Worm (Caenorhabditis elegans): Measurements from ENCODE around the gene F15H10.9.

The F15H10.9 gene

ce11 chrV:10432607-10433006 is 18.1 kb upstream of the F15H10.9 start (continued):
- 0 out of 2 replicates have a peak, but pooled peaks have one; percentile 17 for TF ChIP-seq ceh-20 (GFP tag; IDR thresholded peaks at IDR 0.05)
- TF ChIP-seq T20F7.1 (GFP tag; optimal IDR thresholded peaks at IDR 0.05), result no peak
- TF ChIP-seq ces-1 (GFP tag; optimal IDR thresholded peaks at IDR 0.05), result no peak
- no peak for TF ChIP-seq unc-62 (GFP tag; optimal IDR thresholded peaks at IDR 0.05 in 1 of 2)
- TF ChIP-seq unc-62 (tag; optimal IDR thresholded peaks at IDR 0.05), result no peak
- no peak for TF ChIP-seq Y5F2A.4 (GFP tag; optimal IDR thresholded peaks at IDR 0.05)
- TF ChIP-seq snpc-1.2 (GFP tag; IDR thresholded peaks at IDR 0.05), result no peak
- TF ChIP-seq nhr-237 (tag; optimal IDR thresholded peaks at IDR 0.05), result no peak
- TF ChIP-seq Y48G9A.11 (GFP tag; IDR thresholded peaks at IDR 0.05), result no peak
- no peak for TF ChIP-seq ceh-28 (tag; optimal IDR thresholded peaks at IDR 0.05)
- TF ChIP-seq lin-38 (GFP tag; IDR thresholded peaks at IDR 0.05), result no peak
- peak; percentile 89 for TF ChIP-seq php-3 (GFP tag; IDR thresholded peaks at IDR 0.05)
- no peak for TF ChIP-seq ama-1 (optimal IDR thresholded peaks at IDR 0.05)
- TF ChIP-seq hlh-11 (tag; optimal IDR thresholded peaks at IDR 0.05), result peak; percentile 74
- no peak for TF ChIP-seq fkh-10 (GFP tag; optimal IDR thresholded peaks at IDR 0.05)
- no peak for TF ChIP-seq ceh-62 (tag; optimal IDR thresholded peaks at IDR 0.05)
- TF ChIP-seq hmg-1.1 (GFP tag; IDR thresholded peaks at IDR 0.05), result no peak
- TF ChIP-seq F44E2.7 (GFP tag; IDR thresholded peaks at IDR 0.05), result no peak
- no peak for TF ChIP-seq zag-1 (tag; optimal IDR thresholded peaks at IDR 0.05)
- TF ChIP-seq attf-4 (tag; optimal IDR thresholded peaks at IDR 0.05), result no peak
- no peak for TF ChIP-seq T26A8.4 (GFP tag; IDR thresholded peaks at IDR 0.05)
- no peak for TF ChIP-seq mxl-2 (GFP tag; conservative IDR thresholded peaks at IDR 0.05)
- TF ChIP-seq nhr-41 (GFP tag; IDR thresholded peaks at IDR 0.05), result no peak
- no peak for TF ChIP-seq F37D6.2 (tag; optimal IDR thresholded peaks at IDR 0.05)
- TF ChIP-seq nhr-76 (tag; optimal IDR thresholded peaks at IDR 0.05), result no peak
- TF ChIP-seq nhr-28 (tag; optimal IDR thresholded peaks at IDR 0.05), result peak; percentile 87
- TF ChIP-seq nhr-25 (tag; optimal IDR thresholded peaks at IDR 0.05; ENCODE audit: borderline replicate concordance, insufficient read depth), result no peak
- no peak for TF ChIP-seq F26F4.8 (GFP tag; conservative IDR thresholded peaks at IDR 0.05)
- TF ChIP-seq ZK546.5 (tag; optimal IDR thresholded peaks at IDR 0.05), result no peak
- TF ChIP-seq lir-3 (tag; optimal IDR thresholded peaks at IDR 0.05), result no peak
- no peak for TF ChIP-seq snpc-4 (tag; optimal IDR thresholded peaks at IDR 0.05)
- no peak for TF ChIP-seq F49E8.2 (tag; optimal IDR thresholded peaks at IDR 0.05; ENCODE audit: borderline replicate concordance)
- TF ChIP-seq lim-7 (GFP tag; IDR thresholded peaks at IDR 0.05), result no peak
- peak; percentile 88 for TF ChIP-seq dve-1 (tag; optimal IDR thresholded peaks at IDR 0.05; ENCODE audit: insufficient read depth)
- no peak for TF ChIP-seq ceh-44 (GFP tag; IDR thresholded peaks at IDR 0.05)
- no peak for TF ChIP-seq cey-2 (tag; optimal IDR thresholded peaks at IDR 0.05; ENCODE audit: borderline replicate concordance, insufficient read depth)
- no peak for TF ChIP-seq zip-2 (tag; optimal IDR thresholded peaks at IDR 0.05)
- no peak for TF ChIP-seq spr-1 (tag; optimal IDR thresholded peaks at IDR 0.05)
- TF ChIP-seq nhr-10 (tag; optimal IDR thresholded peaks at IDR 0.05), result no peak
- TF ChIP-seq daf-19 (GFP tag; conservative IDR thresholded peaks at IDR 0.05), result no peak
- no peak for TF ChIP-seq F10B5.3 (tag; optimal IDR thresholded peaks at IDR 0.05)
- no peak for TF ChIP-seq zip-11 (GFP tag; IDR thresholded peaks at IDR 0.05)
- TF ChIP-seq tag-97 (GFP tag; IDR thresholded peaks at IDR 0.05), result no peak
- TF ChIP-seq zfp-2 (tag; optimal IDR thresholded peaks at IDR 0.05), result no peak
- TF ChIP-seq set-16 (GFP tag; IDR thresholded peaks at IDR 0.05), result no peak
- TF ChIP-seq egl-27 (tag; optimal IDR thresholded peaks at IDR 0.05), result no peak
- no peak for TF ChIP-seq jun-1 (tag; optimal IDR thresholded peaks at IDR 0.05)
- TF ChIP-seq sdz-12 (GFP tag; optimal IDR thresholded peaks at IDR 0.05), result no peak
- no peak for TF ChIP-seq ceh-32 (tag; optimal IDR thresholded peaks at IDR 0.05; ENCODE audit: poor library complexity)
- TF ChIP-seq vab-7 (GFP tag; IDR thresholded peaks at IDR 0.05), result no peak
- no peak for TF ChIP-seq aly-2 (tag; optimal IDR thresholded peaks at IDR 0.05)
- TF ChIP-seq daf-8 (GFP tag; IDR thresholded peaks at IDR 0.05), result no peak
- peak; percentile 61 for TF ChIP-seq nhr-77 (tag; optimal IDR thresholded peaks at IDR 0.05)
